Worm (Caenorhabditis elegans) whole organism, L4/young adult: ENCODE measurements around the gene F39F10.2.
"Not testable (repeated sequence)": the region's sequence is repeated elsewhere in the genome, so short reads cannot be mapped to it uniquely, and the experiment has no call there.

ENCODE experiments used
- W03F9.2 ChIP-seq: fragments of 150-350 bp; optimal IDR thresholded peaks from 2 replicates; lab custom pipeline; 2014; ENCODE audit warnings: missing biosample characterization, missing genetic modification characterization
- him-1 ChIP-seq: sonication (generic microtip); optimal IDR thresholded peaks from 2 replicates; lab custom pipeline; 2016; ENCODE audit warnings: missing genotype, missing genetic modification reagents, missing genetic modification characterization, missing compliant biosample characterization

DNA sequence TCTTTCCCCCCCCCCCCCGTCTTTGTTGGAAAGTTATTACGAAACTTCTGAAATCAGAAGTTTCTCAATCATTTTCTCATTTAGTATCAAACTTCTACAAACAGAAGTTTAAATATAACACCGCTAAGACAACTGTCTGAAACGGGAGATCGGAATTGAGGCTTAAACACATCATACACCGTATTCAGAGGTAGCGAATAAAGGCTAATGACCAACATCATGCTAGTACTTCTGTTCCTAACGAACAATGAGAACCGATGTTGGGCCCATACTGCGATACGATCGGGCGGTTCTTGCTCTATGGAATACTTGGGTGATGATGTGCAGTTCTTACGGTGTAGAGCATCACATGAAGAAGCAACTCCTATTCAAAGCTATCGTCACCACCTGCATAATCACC is 11.3 kb upstream of the F39F10.2 start, which contains the start of gene Y13C8A.1:
- not testable (repeated sequence) for TF ChIP-seq W03F9.2, him-1
